Fruit fly (Drosophila melanogaster) whole organism, embryonic: ENCODE data around the gene P58IPK.

ENCODE experiments used
- Antp ChIP-seq: fragments of 200-800 bp; sonication (Bioruptor generic); optimal IDR thresholded peaks from 3 replicates; lab custom pipeline; 2016; ENCODE audit warnings: missing biosample characterization, missing genetic modification characterization
- BtbVII ChIP-seq: fragments of 200-800 bp; sonication (Bioruptor generic); optimal IDR thresholded peaks from 3 replicates; lab custom pipeline; 2017; ENCODE audit warnings: missing biosample characterization, mild to moderate bottlenecking, missing genetic modification characterization
- Bteb2 ChIP-seq: fragments of 200-800 bp; sonication (Bioruptor generic); optimal IDR thresholded peaks from 2 replicates; lab custom pipeline; 2016; ENCODE audit warnings: missing biosample characterization, missing genetic modification characterization
- CG10147 ChIP-seq: fragments of 200-800 bp; sonication (Bioruptor generic); optimal IDR thresholded peaks from 2 replicates; lab custom pipeline; 2019; ENCODE audit warnings: missing biosample characterization, mild to moderate bottlenecking, missing genetic modification characterization, moderate library complexity
- CG10209 ChIP-seq: fragments of 200-800 bp; sonication (Bioruptor generic); optimal IDR thresholded peaks from 3 replicates; lab custom pipeline; 2017; ENCODE audit warnings: missing biosample characterization, mild to moderate bottlenecking, missing genetic modification characterization, missing genetic modification reagents
- CG10267 ChIP-seq: fragments of 200-800 bp; sonication (Bioruptor generic); optimal IDR thresholded peaks from 2 replicates; lab custom pipeline; 2018; ENCODE audit warnings: missing biosample characterization, mild to moderate bottlenecking, missing genetic modification characterization, moderate library complexity
- CG11247 ChIP-seq: fragments of 200-800 bp; sonication (Bioruptor generic); IDR thresholded peaks from 2 replicates; pipeline ENCODE4 v1.3.6; 2022; ENCODE audit warnings: missing biosample characterization, missing genetic modification characterization
- CG11456 ChIP-seq: fragments of 200-800 bp; sonication (Bioruptor generic); IDR thresholded peaks from 3 replicates; pipeline ENCODE4 v1.3.6; 2022; ENCODE audit warnings: missing biosample characterization, missing genetic modification characterization
- CG12659 ChIP-seq: fragments of 200-800 bp; sonication (Bioruptor generic); optimal IDR thresholded peaks from 3 replicates; lab custom pipeline; 2017; ENCODE audit warnings: mild to moderate bottlenecking, missing biosample characterization, missing genetic modification reagents, missing genetic modification characterization
- CG13123 ChIP-seq: fragments of 200-800 bp; sonication (Bioruptor generic); optimal IDR thresholded peaks from 2 replicates; lab custom pipeline; 2016; ENCODE audit warnings: missing biosample characterization, missing genetic modification characterization
- CG13775 ChIP-seq: fragments of 200-800 bp; sonication (Bioruptor generic); optimal IDR thresholded peaks from 3 replicates; lab custom pipeline; 2017; ENCODE audit warnings: missing biosample characterization, mild to moderate bottlenecking, missing genetic modification characterization
- CG14710 ChIP-seq: fragments of 200-800 bp; sonication (Bioruptor generic); optimal IDR thresholded peaks from 3 replicates; lab custom pipeline; 2019; ENCODE audit warnings: missing biosample characterization, mild to moderate bottlenecking, missing genetic modification characterization, moderate library complexity
- CG14965 ChIP-seq: fragments of 200-800 bp; sonication (Bioruptor generic); optimal IDR thresholded peaks from 2 replicates; lab custom pipeline; 2016; ENCODE audit warnings: missing biosample characterization, missing genetic modification characterization, borderline replicate concordance
- CG15011 ChIP-seq: fragments of 200-800 bp; sonication (Bioruptor generic); optimal IDR thresholded peaks from 3 replicates; lab custom pipeline; 2018; ENCODE audit warnings: missing biosample characterization, mild to moderate bottlenecking, missing genetic modification characterization
- CG17912 ChIP-seq: fragments of 200-800 bp; sonication (Bioruptor generic); optimal IDR thresholded peaks from 2 replicates; lab custom pipeline; 2018; ENCODE audit warnings: missing biosample characterization, mild to moderate bottlenecking, missing genetic modification characterization
- CG18599 ChIP-seq: fragments of 200-800 bp; sonication (Bioruptor generic); optimal IDR thresholded peaks from 3 replicates; lab custom pipeline; 2017; ENCODE audit warnings: missing biosample characterization, missing genetic modification characterization, mild to moderate bottlenecking, moderate library complexity, missing genetic modification reagents
- CG2116 ChIP-seq: fragments of 200-800 bp; sonication (Bioruptor generic); optimal IDR thresholded peaks from 3 replicates; lab custom pipeline; 2018; ENCODE audit warnings: missing biosample characterization, mild to moderate bottlenecking, missing genetic modification characterization
- CG2678 ChIP-seq: fragments of 200-800 bp; sonication (Bioruptor generic); optimal IDR thresholded peaks from 3 replicates; lab custom pipeline; 2019; ENCODE audit warnings: missing biosample characterization, mild to moderate bottlenecking, missing genetic modification characterization, moderate library complexity
- CG30403 ChIP-seq: fragments of 200-800 bp; sonication (Bioruptor generic); optimal IDR thresholded peaks from 3 replicates; lab custom pipeline; 2016; ENCODE audit warnings: missing biosample characterization, missing genetic modification characterization
- CG4282 ChIP-seq: fragments of 200-800 bp; sonication (Bioruptor generic); optimal IDR thresholded peaks from 2 replicates; lab custom pipeline; 2016; ENCODE audit warnings: missing biosample characterization, missing genetic modification characterization
- CG43689 ChIP-seq: fragments of 200-800 bp; sonication (Bioruptor generic); IDR thresholded peaks from 2 replicates; pipeline ENCODE4 v1.3.6; 2022; ENCODE audit warnings: missing biosample characterization, missing genetic modification characterization
- CG6254 ChIP-seq: fragments of 200-800 bp; sonication (Bioruptor generic); optimal IDR thresholded peaks from 3 replicates; lab custom pipeline; 2017; ENCODE audit warnings: mild to moderate bottlenecking, missing biosample characterization, missing genetic modification reagents, missing genetic modification characterization
- CG6272 ChIP-seq: fragments of 200-800 bp; sonication (Bioruptor generic); IDR thresholded peaks from 2 replicates; pipeline ENCODE4 v1.3.6; 2022; ENCODE audit warnings: missing biosample characterization, missing genetic modification characterization
- CG9727 ChIP-seq: fragments of 200-800 bp; sonication (Bioruptor generic); optimal IDR thresholded peaks from 3 replicates; lab custom pipeline; 2017; ENCODE audit warnings: missing biosample characterization, mild to moderate bottlenecking, missing genetic modification characterization
- Dek ChIP-seq: fragments of 200-800 bp; sonication (Bioruptor generic); optimal IDR thresholded peaks from 3 replicates; lab custom pipeline; 2019; ENCODE audit warnings: missing biosample characterization, mild to moderate bottlenecking, missing genetic modification characterization, moderate library complexity
- Dip2 ChIP-seq: fragments of 200-800 bp; sonication (Bioruptor generic); IDR thresholded peaks from 2 replicates; pipeline ENCODE4 v1.3.6; 2022; ENCODE audit warnings: missing biosample characterization, missing genetic modification characterization
- Fer3 ChIP-seq: fragments of 200-800 bp; sonication (Bioruptor generic); optimal IDR thresholded peaks from 2 replicates; lab custom pipeline; 2018; ENCODE audit warnings: missing biosample characterization, mild to moderate bottlenecking, missing genetic modification characterization, moderate library complexity
- Oli ChIP-seq: fragments of 200-800 bp; sonication (Bioruptor generic); optimal IDR thresholded peaks from 2 replicates; lab custom pipeline; 2018; ENCODE audit warnings: missing biosample characterization, mild to moderate bottlenecking, missing genetic modification characterization, moderate library complexity
- Opbp ChIP-seq: fragments of 200-800 bp; sonication (Bioruptor generic); IDR thresholded peaks from 3 replicates; pipeline ENCODE4 v1.3.6; 2022; ENCODE audit warnings: missing biosample characterization, missing genetic modification characterization; ENCODE audit not compliant: partially characterized antibody
- PHDP ChIP-seq: fragments of 200-800 bp; sonication (Bioruptor generic); optimal IDR thresholded peaks from 3 replicates; lab custom pipeline; 2018; ENCODE audit warnings: missing biosample characterization, mild to moderate bottlenecking, missing genetic modification characterization, moderate library complexity
- Pdp1 ChIP-seq, 2 experiments: fragments of 200-800 bp; sonication (Bioruptor generic); optimal IDR thresholded peaks; 3 replicates each; lab custom pipeline; 2016; ENCODE audit warnings: missing biosample characterization in 2 of 2, missing genetic modification characterization in 2 of 2, mild to moderate bottlenecking in 1 of 2, moderate library complexity in 1 of 2
- Poxn ChIP-seq: fragments of 200-800 bp; sonication (Bioruptor generic); IDR thresholded peaks from 2 replicates; pipeline ENCODE4 v1.3.6; 2022; ENCODE audit warnings: missing biosample characterization, missing genetic modification characterization
- Tbp ChIP-seq: fragments of >200 bp; optimal IDR thresholded peaks from 2 replicates; lab custom pipeline; 2018; ENCODE audit warnings: missing biosample characterization, missing genetic modification characterization
- al ChIP-seq: fragments of 200-800 bp; sonication (Bioruptor generic); IDR thresholded peaks from 2 replicates; pipeline ENCODE4 v1.3.6; 2022; ENCODE audit warnings: missing biosample characterization, missing genetic modification characterization
- bbx ChIP-seq: fragments of 200-800 bp; sonication (Bioruptor generic); IDR thresholded peaks from 2 replicates; pipeline ENCODE4 v1.3.6; 2022; ENCODE audit warnings: missing biosample characterization, missing genetic modification characterization; ENCODE audit not compliant: partially characterized antibody
- bowl ChIP-seq: fragments of 200-800 bp; sonication (Bioruptor generic); IDR thresholded peaks from 2 replicates; pipeline ENCODE4 v1.3.6; 2022; ENCODE audit warnings: missing biosample characterization, missing genetic modification characterization
- ci ChIP-seq: fragments of 200-800 bp; sonication (Bioruptor generic); IDR thresholded peaks from 3 replicates; pipeline ENCODE4 v1.3.6; 2022; ENCODE audit warnings: missing biosample characterization, missing genetic modification characterization
- dati ChIP-seq: fragments of 200-800 bp; sonication (Bioruptor generic); IDR thresholded peaks from 2 replicates; pipeline ENCODE4 v1.3.6; 2022; ENCODE audit warnings: missing biosample characterization, missing genetic modification characterization
- dmrt11E ChIP-seq: fragments of 200-800 bp; sonication (Bioruptor generic); optimal IDR thresholded peaks from 3 replicates; lab custom pipeline; 2018; ENCODE audit warnings: missing biosample characterization, mild to moderate bottlenecking, missing genetic modification characterization, moderate library complexity
- fd96Cb ChIP-seq: fragments of 200-800 bp; sonication (Bioruptor generic); optimal IDR thresholded peaks from 2 replicates; lab custom pipeline; 2018; ENCODE audit warnings: missing biosample characterization, mild to moderate bottlenecking, missing genetic modification characterization, moderate library complexity
- her ChIP-seq: fragments of 200-800 bp; sonication (Bioruptor generic); optimal IDR thresholded peaks from 2 replicates; lab custom pipeline; 2016; ENCODE audit warnings: missing biosample characterization, missing genetic modification characterization
- nmo ChIP-seq: fragments of 200-800 bp; sonication (Bioruptor generic); optimal IDR thresholded peaks from 2 replicates; lab custom pipeline; 2018; ENCODE audit warnings: missing biosample characterization, mild to moderate bottlenecking, missing genetic modification characterization, moderate library complexity
- pho ChIP-seq: fragments of 200-800 bp; sonication (Bioruptor generic); optimal IDR thresholded peaks from 2 replicates; lab custom pipeline; 2016; ENCODE audit warnings: missing biosample characterization, missing genetic modification characterization
- phol ChIP-seq: fragments of 200-800 bp; sonication (Bioruptor generic); optimal IDR thresholded peaks from 3 replicates; lab custom pipeline; 2018; ENCODE audit warnings: missing biosample characterization, mild to moderate bottlenecking, missing genetic modification characterization, moderate library complexity
- sima ChIP-seq: fragments of 200-800 bp; sonication (Bioruptor generic); optimal IDR thresholded peaks from 2 replicates; lab custom pipeline; 2016; ENCODE audit warnings: missing biosample characterization, missing genetic modification characterization
- slbo ChIP-seq: fragments of 200-800 bp; sonication (Bioruptor generic); IDR thresholded peaks from 2 replicates; pipeline ENCODE4 v1.3.6; 2022; ENCODE audit warnings: missing biosample characterization, missing genetic modification characterization
- slp2 ChIP-seq: fragments of 200-800 bp; sonication (Bioruptor generic); optimal IDR thresholded peaks from 2 replicates; lab custom pipeline; 2016; ENCODE audit warnings: missing biosample characterization, missing genetic modification characterization
- sr ChIP-seq: fragments of 200-800 bp; sonication (Bioruptor generic); IDR thresholded peaks from 3 replicates; pipeline ENCODE4 v1.3.6; 2022; ENCODE audit warnings: missing biosample characterization, missing genetic modification characterization
- tgo ChIP-seq: fragments of 200-800 bp; sonication (Bioruptor generic); IDR thresholded peaks from 3 replicates; pipeline ENCODE4 v1.3.6; 2022; ENCODE audit warnings: missing biosample characterization, missing genetic modification characterization
- tio ChIP-seq: fragments of 200-800 bp; sonication (Bioruptor generic); optimal IDR thresholded peaks from 2 replicates; lab custom pipeline; 2017; ENCODE audit warnings: missing biosample characterization, missing genetic modification characterization, inconsistent platforms

Gene P58IPK

dm6 chr3R:9626880-9627401 is 40.2 kb downstream of the P58IPK start, which contains the start of the genes CG9427 and CG8319:
Gene CG9427 (minus strand): TSS chr3R:9626930.
Gene CG8319 (plus strand): TSS chr3R:9627321.
- no peak for TF ChIP-seq BtbVII (GFP tag; lab: Kevin White, UChicago)
- TF ChIP-seq Fer3 (tag; lab: Kevin White, UChicago): peak; percentile 20
- TF ChIP-seq dati (GFP tag; lab: Robert Waterston, UW): no peak
- no peak for TF ChIP-seq CG6272 (GFP tag; lab: Robert Waterston, UW)
- TF ChIP-seq CG10267 (tag; lab: Kevin White, UChicago): peak; percentile 71
- peak; percentile 73 for TF ChIP-seq CG13775 (GFP tag; lab: Kevin White, UChicago)
- TF ChIP-seq CG14965 (GFP tag; lab: Kevin White, UChicago): no peak
- TF ChIP-seq Poxn: no peak
- TF ChIP-seq CG30403 (GFP tag; lab: Kevin White, UChicago): peak; percentile 81
- peak; percentile 62 for TF ChIP-seq pho (GFP tag; lab: Kevin White, UChicago)
- no peak for TF ChIP-seq CG17912 (GFP tag; lab: Kevin White, UChicago)
- TF ChIP-seq sima (GFP tag; lab: Kevin White, UChicago): no peak
- TF ChIP-seq CG13123 (GFP tag; lab: Kevin White, UChicago): peak; percentile 37
- peak; percentile 71 for TF ChIP-seq CG9727 (GFP tag; lab: Kevin White, UChicago)
- peak; percentile 70 for TF ChIP-seq CG10147 (GFP tag; lab: Kevin White, UChicago)
- TF ChIP-seq Dek (tag; lab: Kevin White, UChicago): peak; percentile 71
- TF ChIP-seq CG18599 (GFP tag; lab: Kevin White, UChicago): peak; percentile 39
- TF ChIP-seq Bteb2 (GFP tag; lab: Kevin White, UChicago): peak; percentile 70
- peak; percentile 71 for TF ChIP-seq CG12659
- 0 out of 2 replicates have a peak, but pooled peaks have one; percentile 25 for TF ChIP-seq al (GFP tag; lab: Robert Waterston, UW)
- no peak for TF ChIP-seq tio
- peak; percentile 60; the same call in 1 of the 3 replicates for TF ChIP-seq ci (GFP tag; lab: Robert Waterston, UW)
- TF ChIP-seq slbo: peak; percentile 66
- TF ChIP-seq tgo (GFP tag; lab: Robert Waterston, UW): peak; percentile 55; the same call in 2 of the 3 replicates
- no peak for TF ChIP-seq her (GFP tag; lab: Kevin White, UChicago)
- peak; percentile 52 to 54 for TF ChIP-seq Pdp1 (GFP tag; optimal IDR thresholded peaks at IDR 0.05; lab: Kevin White, UChicago)
- peak; percentile 67 for TF ChIP-seq CG2678
- no peak for TF ChIP-seq Oli (tag; lab: Kevin White, UChicago)
- peak; percentile 85 for TF ChIP-seq phol (tag; lab: Kevin White, UChicago)
- no peak for TF ChIP-seq sr (GFP tag; lab: Robert Waterston, UW)
- TF ChIP-seq slp2 (GFP tag; lab: Kevin White, UChicago): peak; percentile 24
- TF ChIP-seq CG6254: no peak
- no peak for TF ChIP-seq CG15011 (GFP tag; lab: Kevin White, UChicago)
- no peak for TF ChIP-seq Dip2 (GFP tag; lab: Robert Waterston, UW)
- TF ChIP-seq CG43689: no peak
- peak; percentile 38; the same call in 1 of the 2 replicates for TF ChIP-seq CG11247
- TF ChIP-seq bowl (GFP tag; lab: Robert Waterston, UW): no peak
- peak; percentile 48; the same call in 2 of the 3 replicates for TF ChIP-seq Opbp
- TF ChIP-seq CG14710: peak; percentile 85
- no peak for TF ChIP-seq Tbp (GFP tag; lab: Kevin White, UChicago)
- TF ChIP-seq PHDP (tag; lab: Kevin White, UChicago): peak; percentile 77
- TF ChIP-seq nmo: peak; percentile 73
- peak; percentile 56 for TF ChIP-seq dmrt11E
- TF ChIP-seq CG11456 (GFP tag; lab: Robert Waterston, UW): 0 out of 3 replicates have a peak, but pooled peaks have one; percentile 40
- TF ChIP-seq CG2116 (GFP tag; lab: Kevin White, UChicago): peak; percentile 92
- peak; percentile 2 for TF ChIP-seq Antp (GFP tag; lab: Kevin White, UChicago)
- no peak for TF ChIP-seq CG4282 (GFP tag; lab: Kevin White, UChicago)
- peak; percentile 45 for TF ChIP-seq CG10209 (GFP tag; lab: Kevin White, UChicago)
- TF ChIP-seq fd96Cb: peak; percentile 13
- TF ChIP-seq bbx (GFP tag; lab: Robert Waterston, UW): peak; percentile 74
